Worm (Caenorhabditis elegans) whole organism, L3 larva: ENCODE data around the gene ogt-1.

Experiments
- R02D3.7 ChIP-seq: fragments of 150-350 bp; optimal IDR thresholded peaks from 2 replicates; lab custom pipeline; 2014; ENCODE audit warnings: missing biosample characterization, missing genetic modification characterization
- ZK546.5 ChIP-seq: sonication (generic microtip); optimal IDR thresholded peaks from 2 replicates; lab custom pipeline; 2017; ENCODE audit warnings: missing biosample characterization, missing genetic modification characterization
- aly-2 ChIP-seq: fragments of 150-350 bp; optimal IDR thresholded peaks from 2 replicates; lab custom pipeline; 2014; ENCODE audit warnings: missing biosample characterization, missing genetic modification characterization
- ama-1 ChIP-seq: fragments of 150-350 bp; optimal IDR thresholded peaks from 2 replicates; lab custom pipeline; 2018
- ceh-16 ChIP-seq: sonication (generic microtip); optimal IDR thresholded peaks from 2 replicates; lab custom pipeline; 2017; ENCODE audit warnings: missing biosample characterization, missing genetic modification characterization
- ceh-28 ChIP-seq: fragments of 150-350 bp; optimal IDR thresholded peaks from 2 replicates; lab custom pipeline; 2014; ENCODE audit warnings: missing biosample characterization, missing genetic modification reagents, missing genetic modification characterization
- ceh-82 ChIP-seq: fragments of 150-350 bp; optimal IDR thresholded peaks from 2 replicates; lab custom pipeline; 2014; ENCODE audit warnings: missing biosample characterization, missing genetic modification characterization
- ceh-9 ChIP-seq: sonication (generic microtip); optimal IDR thresholded peaks from 2 replicates; lab custom pipeline; 2018; ENCODE audit warnings: missing biosample characterization, missing genetic modification characterization
- daf-12 ChIP-seq: fragments of 150-350 bp; optimal IDR thresholded peaks from 2 replicates; lab custom pipeline; 2014; ENCODE audit warnings: missing biosample characterization, missing genetic modification reagents, missing genetic modification characterization
- egl-27 ChIP-seq: sonication (generic microtip); optimal IDR thresholded peaks from 4 replicates; lab custom pipeline; 2017; ENCODE audit warnings: missing biosample characterization, missing genetic modification reagents, missing genetic modification characterization
- elt-1 ChIP-seq: fragments of 150-350 bp; optimal IDR thresholded peaks from 2 replicates; lab custom pipeline; 2014; ENCODE audit warnings: missing biosample characterization, missing genetic modification characterization
- elt-2 ChIP-seq: sonication (generic microtip); optimal IDR thresholded peaks from 2 replicates; lab custom pipeline; 2016; ENCODE audit warnings: missing genetic modification reagents, mild to moderate bottlenecking, missing genetic modification characterization, missing compliant biosample characterization
- elt-3 ChIP-seq, 3 experiments: fragments of 150-350 bp in 1 of 3; sonication (generic microtip) in 2 of 3; optimal IDR thresholded peaks; 2 replicates in 2 of 3; 4 replicates in 1 of 3; lab custom pipeline; 2014 to 2017; ENCODE audit warnings: missing biosample characterization in 3 of 3, missing genetic modification characterization in 3 of 3
- eor-1 ChIP-seq, 2 experiments: fragments of 150-350 bp; optimal IDR thresholded peaks; 2 replicates each; lab custom pipeline; 2014 to 2018; ENCODE audit warnings: missing biosample characterization in 2 of 2, missing genetic modification characterization in 2 of 2
- fkh-10 ChIP-seq: sonication (generic microtip); optimal IDR thresholded peaks from 2 replicates; lab custom pipeline; 2017; ENCODE audit warnings: missing biosample characterization, missing genetic modification reagents, missing genetic modification characterization
- fkh-2 ChIP-seq: fragments of 150-350 bp; optimal IDR thresholded peaks from 2 replicates; lab custom pipeline; 2014; ENCODE audit warnings: missing biosample characterization, missing genetic modification reagents, missing genetic modification characterization
- fos-1 ChIP-seq: fragments of 150-350 bp; optimal IDR thresholded peaks from 2 replicates; lab custom pipeline; 2014; ENCODE audit warnings: missing biosample characterization, missing genetic modification characterization
- hmg-11 ChIP-seq: sonication (generic microtip); optimal IDR thresholded peaks from 2 replicates; lab custom pipeline; 2016; ENCODE audit warnings: missing genetic modification characterization, missing compliant biosample characterization
- jun-1 ChIP-seq: fragments of 150-350 bp; optimal IDR thresholded peaks from 2 replicates; lab custom pipeline; 2014; ENCODE audit warnings: missing biosample characterization, missing genetic modification reagents, missing genetic modification characterization
- lin-15B ChIP-seq: fragments of 150-350 bp; optimal IDR thresholded peaks from 2 replicates; lab custom pipeline; 2014; ENCODE audit warnings: missing biosample characterization, missing genetic modification characterization
- lin-39 ChIP-seq: fragments of 150-350 bp; optimal IDR thresholded peaks from 2 replicates; lab custom pipeline; 2018; ENCODE audit warnings: missing biosample characterization, missing genetic modification reagents, missing genetic modification characterization
- lsy-12 ChIP-seq: sonication (generic microtip); optimal IDR thresholded peaks from 2 replicates; lab custom pipeline; 2016; ENCODE audit warnings: mild to moderate bottlenecking, missing genetic modification characterization, missing compliant biosample characterization
- mml-1 ChIP-seq: fragments of 150-350 bp; sonication (generic microtip); optimal IDR thresholded peaks from 3 replicates; lab custom pipeline; 2014; ENCODE audit warnings: missing biosample characterization, missing genetic modification characterization
- nfya-1 ChIP-seq: sonication (generic microtip); optimal IDR thresholded peaks from 2 replicates; lab custom pipeline; 2017; ENCODE audit warnings: missing genetic modification characterization, mild to moderate bottlenecking, missing compliant biosample characterization, antibody characterized with exemption, moderate library complexity; ENCODE audit not compliant: insufficient read depth
- nhr-11 ChIP-seq: fragments of 150-350 bp; optimal IDR thresholded peaks from 2 replicates; lab custom pipeline; 2014; ENCODE audit warnings: missing biosample characterization, missing genetic modification characterization
- nhr-12 ChIP-seq: fragments of 150-350 bp; optimal IDR thresholded peaks from 2 replicates; lab custom pipeline; 2014; ENCODE audit warnings: missing biosample characterization, missing genetic modification characterization
- nhr-23 ChIP-seq: fragments of 150-350 bp; optimal IDR thresholded peaks from 2 replicates; lab custom pipeline; 2014; ENCODE audit warnings: missing biosample characterization, missing genetic modification reagents, missing genetic modification characterization
- nhr-237 ChIP-seq: fragments of 150-350 bp; optimal IDR thresholded peaks from 2 replicates; lab custom pipeline; 2014; ENCODE audit warnings: missing biosample characterization, missing genetic modification characterization
- nhr-25 ChIP-seq: sonication (generic microtip); optimal IDR thresholded peaks from 2 replicates; lab custom pipeline; 2017; ENCODE audit warnings: missing biosample characterization, missing genetic modification characterization
- nhr-28 ChIP-seq: fragments of 150-350 bp; optimal IDR thresholded peaks from 2 replicates; lab custom pipeline; 2014; ENCODE audit warnings: missing biosample characterization, missing genetic modification characterization
- nhr-43 ChIP-seq: sonication (generic microtip); optimal IDR thresholded peaks from 2 replicates; lab custom pipeline; 2016; ENCODE audit warnings: mild to moderate bottlenecking, missing genetic modification characterization, missing compliant biosample characterization; ENCODE audit not compliant: poor library complexity, severe bottlenecking
- nhr-67 ChIP-seq: fragments of 150-350 bp; optimal IDR thresholded peaks from 2 replicates; lab custom pipeline; 2014; ENCODE audit warnings: missing biosample characterization, missing genetic modification characterization
- nhr-76 ChIP-seq: fragments of 150-350 bp; sonication (generic microtip); optimal IDR thresholded peaks from 5 replicates; lab custom pipeline; 2014; ENCODE audit warnings: missing biosample characterization, missing genetic modification characterization
- nhr-77 ChIP-seq: fragments of 150-350 bp; optimal IDR thresholded peaks from 2 replicates; lab custom pipeline; 2014; ENCODE audit warnings: missing biosample characterization, missing genetic modification characterization
- pha-4 ChIP-seq: fragments of 150-350 bp; optimal IDR thresholded peaks from 2 replicates; lab custom pipeline; 2014; ENCODE audit warnings: missing biosample characterization, missing genetic modification reagents, missing genetic modification characterization
- pqm-1 ChIP-seq: fragments of 150-350 bp; optimal IDR thresholded peaks from 2 replicates; lab custom pipeline; 2017; ENCODE audit warnings: missing biosample characterization, missing genetic modification characterization, inconsistent platforms
- sea-2 ChIP-seq: fragments of 150-350 bp; sonication (generic microtip); optimal IDR thresholded peaks from 4 replicates; lab custom pipeline; 2014; ENCODE audit warnings: missing biosample characterization, missing genetic modification reagents, missing genetic modification characterization
- skn-1 ChIP-seq: fragments of 150-350 bp; optimal IDR thresholded peaks from 2 replicates; lab custom pipeline; 2014; ENCODE audit warnings: missing biosample characterization, missing genetic modification characterization
- snpc-4 ChIP-seq: fragments of 150-350 bp; optimal IDR thresholded peaks from 2 replicates; lab custom pipeline; 2014; ENCODE audit warnings: missing biosample characterization, missing genetic modification characterization
- tbx-2 ChIP-seq: sonication (generic microtip); optimal IDR thresholded peaks from 2 replicates; lab custom pipeline; 2016; ENCODE audit warnings: mild to moderate bottlenecking, missing genetic modification characterization, missing compliant biosample characterization
- unc-39 ChIP-seq: sonication (generic microtip); optimal IDR thresholded peaks from 4 replicates; lab custom pipeline; 2017; ENCODE audit warnings: missing biosample characterization, missing genetic modification characterization
- unc-62 ChIP-seq: fragments of 150-350 bp; sonication (generic microtip); optimal IDR thresholded peaks from 4 replicates; lab custom pipeline; 2014; ENCODE audit warnings: missing biosample characterization, missing genetic modification reagents, missing genetic modification characterization
- zag-1 ChIP-seq: fragments of 150-350 bp; optimal IDR thresholded peaks from 2 replicates; lab custom pipeline; 2014; ENCODE audit warnings: missing biosample characterization, missing genetic modification characterization
- ztf-11 ChIP-seq: fragments of 150-350 bp; optimal IDR thresholded peaks from 2 replicates; lab custom pipeline; 2014; ENCODE audit warnings: missing biosample characterization, missing genetic modification characterization
- ztf-4 ChIP-seq: fragments of 150-350 bp; optimal IDR thresholded peaks from 2 replicates; lab custom pipeline; 2014; ENCODE audit warnings: missing biosample characterization, missing genetic modification characterization

Gene ogt-1

DNA sequence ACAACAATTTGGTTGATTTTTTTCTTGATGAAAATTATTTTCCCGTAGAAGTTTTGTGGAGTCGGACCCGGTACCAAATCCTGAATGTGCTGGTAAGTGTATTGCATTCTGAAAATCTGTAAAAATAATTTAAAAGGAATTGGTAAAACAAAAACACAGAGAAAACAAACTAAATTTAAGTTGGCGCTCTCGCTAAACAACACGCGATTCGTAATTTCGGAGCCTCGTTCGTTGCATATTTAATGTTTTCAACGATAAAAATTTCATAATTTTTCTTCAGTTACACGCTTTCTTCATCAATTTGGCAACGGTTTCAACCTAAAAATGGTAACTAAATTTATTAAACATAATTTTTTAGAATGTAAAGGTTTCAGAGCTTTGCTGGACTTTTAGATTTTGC, 20.0 kb downstream of the ogt-1 start, which contains the start of the genes pot-1 and ggtb-1:
Gene pot-1 (minus strand): TSS at position 120 of the 400 bp plus-strand sequence.
Gene ggtb-1 (plus strand): TSS at position 208 of the 400 bp plus-strand sequence.
- TF ChIP-seq nfya-1 (tag; lab: Kevin White, UChicago): peak; percentile 6
- peak; percentile 31 for TF ChIP-seq pha-4
- no peak for TF ChIP-seq jun-1 (tag; lab: Kevin White, UChicago)
- no peak for TF ChIP-seq ztf-11 (tag; lab: Kevin White, UChicago)
- no peak for TF ChIP-seq ama-1
- peak; percentile 5 for TF ChIP-seq lin-15B (tag; lab: Kevin White, UChicago)

DNA sequence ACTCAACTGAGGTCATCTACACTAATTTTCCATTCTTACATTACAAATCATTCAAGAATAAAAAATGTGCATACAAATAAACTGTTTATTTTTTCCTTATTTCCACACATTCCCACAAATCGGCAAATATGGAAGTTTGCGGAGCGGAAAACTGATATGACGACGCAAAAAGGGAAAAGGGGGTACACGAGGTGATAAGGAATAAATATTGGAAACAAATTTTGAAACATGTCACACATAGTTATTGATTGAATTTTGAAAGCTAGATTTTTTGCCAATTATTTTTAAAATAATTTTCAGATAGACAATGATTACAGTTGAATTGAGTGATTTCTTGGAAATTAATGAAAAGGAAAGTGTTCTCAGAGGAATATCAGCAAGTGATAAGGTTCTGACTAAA, 25.0 kb downstream of the ogt-1 start, which contains the start of gene viro-2:
Gene viro-2 (plus strand): TSS at position 301 of the 400 bp plus-strand sequence.
- TF ChIP-seq elt-2: peak; percentile 25
- TF ChIP-seq, all 47 proteins: peak for 1; not testable (repeated sequence) for 46

DNA sequence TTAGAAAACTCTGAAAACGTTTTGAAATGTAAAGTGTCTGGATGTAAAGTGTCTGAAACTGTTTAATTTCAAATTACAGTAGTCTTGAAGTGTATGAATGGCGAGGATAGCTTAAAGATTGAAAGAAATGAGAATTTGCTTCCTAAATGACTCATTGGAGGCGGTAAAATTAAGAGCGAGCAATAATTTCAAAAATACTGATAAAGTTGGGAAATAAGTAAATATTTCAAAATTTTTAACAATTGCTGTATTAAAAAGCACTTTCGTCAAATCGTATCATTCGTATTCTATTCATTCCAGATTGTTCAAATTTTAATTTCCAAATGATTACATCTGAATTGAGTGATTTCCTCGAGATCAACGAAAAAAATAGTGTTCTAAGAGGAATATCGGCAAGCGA, 29.2 kb downstream of the ogt-1 start, which contains the start of gene B0280.2:
Gene B0280.2 (plus strand): TSS at position 301 of the 400 bp plus-strand sequence.
- TF ChIP-seq sea-2 (GFP tag; lab: Kevin White, UChicago): no peak
- no peak for TF ChIP-seq fos-1
- TF ChIP-seq tbx-2 (tag; lab: Kevin White, UChicago): no peak
- TF ChIP-seq ztf-4 (tag; lab: Kevin White, UChicago): no peak
- TF ChIP-seq pqm-1 (tag; lab: Kevin White, UChicago): no peak
- no peak for TF ChIP-seq ceh-9 (tag; lab: Kevin White, UChicago)
- no peak for TF ChIP-seq skn-1 (tag; lab: Kevin White, UChicago)
- no peak for TF ChIP-seq nhr-23 (tag; lab: Kevin White, UChicago)
- no peak for TF ChIP-seq nhr-11 (tag; lab: Kevin White, UChicago)
- no peak for TF ChIP-seq elt-2
- no peak for TF ChIP-seq nhr-25 (tag; lab: Kevin White, UChicago)
- no peak for TF ChIP-seq snpc-4 (tag; lab: Kevin White, UChicago)
- TF ChIP-seq fkh-10: no peak
- TF ChIP-seq zag-1 (tag; lab: Kevin White, UChicago): no peak
- TF ChIP-seq ceh-82 (tag; lab: Kevin White, UChicago): no peak
- TF ChIP-seq nhr-12 (tag; lab: Kevin White, UChicago): no peak
- no peak for TF ChIP-seq nhr-43 (tag; lab: Kevin White, UChicago)
- TF ChIP-seq mml-1: no peak
- no peak for TF ChIP-seq ceh-28 (tag; lab: Kevin White, UChicago)
- no peak for TF ChIP-seq R02D3.7 (tag; lab: Kevin White, UChicago)

DNA sequence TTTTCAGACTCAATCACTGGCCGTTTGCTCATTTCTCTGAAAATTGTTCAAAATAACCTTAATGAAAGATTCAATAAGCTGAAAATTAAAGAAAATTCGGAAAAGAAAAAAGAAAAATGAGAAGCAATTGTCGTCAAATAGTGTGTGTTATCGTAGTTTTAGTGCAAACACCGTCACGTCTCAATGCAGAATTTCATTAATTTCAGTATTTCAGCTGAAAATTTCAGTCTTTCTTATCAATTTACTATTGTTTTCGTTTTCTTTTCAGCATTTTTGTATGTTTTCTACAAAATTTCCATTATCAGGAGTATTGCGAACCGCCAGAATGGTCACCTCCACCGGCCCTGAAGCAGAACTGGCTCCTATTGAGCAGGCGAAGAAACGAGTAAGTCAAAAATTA, 30.7 kb downstream of the ogt-1 start, which contains the start of the genes B0280.9 and rpia-1:
Gene B0280.9 (minus strand): TSS at position 36 of the 400 bp plus-strand sequence.
Gene rpia-1 (plus strand): TSS at position 269 of the 400 bp plus-strand sequence.
- TF ChIP-seq daf-12 (tag; lab: Kevin White, UChicago): no peak
- no peak for TF ChIP-seq unc-39 (tag; lab: Kevin White, UChicago)
- TF ChIP-seq lin-15B (tag; lab: Kevin White, UChicago): peak; percentile 21
- no peak for TF ChIP-seq tbx-2 (tag; lab: Kevin White, UChicago)
- TF ChIP-seq mml-1: no peak
- no peak for TF ChIP-seq ceh-16
- no peak for TF ChIP-seq egl-27
- no peak for TF ChIP-seq nhr-25 (tag; lab: Kevin White, UChicago)
- TF ChIP-seq nhr-77 (tag; lab: Kevin White, UChicago): no peak
- TF ChIP-seq ceh-82 (tag; lab: Kevin White, UChicago): no peak
- TF ChIP-seq zag-1 (tag; lab: Kevin White, UChicago): no peak
- TF ChIP-seq ZK546.5 (tag; lab: Kevin White, UChicago): no peak
- no peak for TF ChIP-seq fkh-2 (tag; lab: Kevin White, UChicago)
- TF ChIP-seq ama-1: no peak
- TF ChIP-seq nhr-23 (tag; lab: Kevin White, UChicago): peak; percentile 35
- no peak for TF ChIP-seq elt-1 (tag; lab: Kevin White, UChicago)
- no peak for TF ChIP-seq ztf-4 (tag; lab: Kevin White, UChicago)
- TF ChIP-seq unc-62 (GFP tag; lab: Kevin White, UChicago): no peak
- no peak for TF ChIP-seq nhr-237
- no peak for TF ChIP-seq R02D3.7 (tag; lab: Kevin White, UChicago)
- TF ChIP-seq pha-4: peak; percentile 59
- TF ChIP-seq lin-39 (tag; lab: Kevin White, UChicago): no peak
- TF ChIP-seq nfya-1 (tag; lab: Kevin White, UChicago): peak; percentile 18
- no peak for TF ChIP-seq nhr-28 (tag; lab: Kevin White, UChicago)
- TF ChIP-seq snpc-4 (tag; lab: Kevin White, UChicago): no peak
- peak; percentile 68 for TF ChIP-seq elt-2
- TF ChIP-seq nhr-67 (tag; lab: Kevin White, UChicago): no peak
- TF ChIP-seq hmg-11 (tag; lab: Kevin White, UChicago): peak; percentile 23
- no peak for TF ChIP-seq ztf-11 (tag; lab: Kevin White, UChicago)
- TF ChIP-seq jun-1 (tag; lab: Kevin White, UChicago): no peak
- no peak for TF ChIP-seq fkh-10
- TF ChIP-seq aly-2 (tag; lab: Kevin White, UChicago): no peak
- TF ChIP-seq ceh-9 (tag; lab: Kevin White, UChicago): no peak
- TF ChIP-seq ceh-28 (tag; lab: Kevin White, UChicago): no peak
- TF ChIP-seq sea-2 (GFP tag; lab: Kevin White, UChicago): no peak
- no peak for TF ChIP-seq elt-3 (tag; optimal IDR thresholded peaks at IDR 0.05; lab: Kevin White, UChicago)
- no peak for TF ChIP-seq lsy-12 (tag; lab: Kevin White, UChicago)
- TF ChIP-seq pqm-1 (tag; lab: Kevin White, UChicago): peak; percentile 56
- no peak for TF ChIP-seq nhr-76 (tag; lab: Kevin White, UChicago)
- TF ChIP-seq eor-1 (tag; optimal IDR thresholded peaks at IDR 0.05; lab: Kevin White, UChicago): no peak
